Worm (Caenorhabditis elegans) whole organism, late embryonic: ENCODE data around the gene zmp-3.

Experiments
- C08G9.2 ChIP-seq: sonication (generic microtip); optimal IDR thresholded peaks from 2 replicates; lab custom pipeline; 2016; ENCODE audit warnings: mild to moderate bottlenecking, missing genetic modification characterization, moderate library complexity, missing compliant biosample characterization
- C38D4.7 ChIP-seq: fragments of 200-800 bp; sonication (Bioruptor generic); optimal IDR thresholded peaks from 2 replicates; lab custom pipeline; 2018; ENCODE audit warnings: mild to moderate bottlenecking, missing genetic modification characterization, moderate library complexity, missing compliant biosample characterization
- F13H6.1 ChIP-seq: sonication (generic microtip); optimal IDR thresholded peaks from 2 replicates; lab custom pipeline; 2016; ENCODE audit warnings: missing genetic modification characterization, missing compliant biosample characterization
- K02D7.2 ChIP-seq: sonication (generic microtip); optimal IDR thresholded peaks from 2 replicates; lab custom pipeline; 2017; ENCODE audit warnings: mild to moderate bottlenecking, missing genetic modification characterization, missing compliant biosample characterization
- K09A11.1 ChIP-seq: sonication (generic microtip); optimal IDR thresholded peaks from 2 replicates; lab custom pipeline; 2017; ENCODE audit warnings: antibody characterized with exemption, mild to moderate bottlenecking, missing genetic modification characterization, missing compliant biosample characterization; ENCODE audit not compliant: insufficient read depth
- Y22D7AL.16 ChIP-seq: sonication (generic microtip); optimal IDR thresholded peaks from 2 replicates; lab custom pipeline; 2016; ENCODE audit warnings: missing genetic modification characterization, missing compliant biosample characterization
- ahr-1 ChIP-seq: sonication (generic microtip); optimal IDR thresholded peaks from 2 replicates; lab custom pipeline; 2016; ENCODE audit warnings: missing genetic modification characterization, missing compliant biosample characterization
- ama-1 ChIP-seq: fragments of 150-350 bp; optimal IDR thresholded peaks from 2 replicates; lab custom pipeline; 2014
- ceh-18 ChIP-seq: sonication (generic microtip); optimal IDR thresholded peaks from 2 replicates; lab custom pipeline; 2016; ENCODE audit warnings: missing genetic modification characterization, missing compliant biosample characterization
- ceh-19 ChIP-seq: fragments of 200-800 bp; sonication (Bioruptor generic); optimal IDR thresholded peaks from 2 replicates; lab custom pipeline; 2018; ENCODE audit warnings: mild to moderate bottlenecking, missing genetic modification characterization, missing compliant biosample characterization
- ceh-22 ChIP-seq: sonication (generic microtip); optimal IDR thresholded peaks from 2 replicates; lab custom pipeline; 2017; ENCODE audit warnings: missing biosample characterization, missing genetic modification characterization
- ceh-24 ChIP-seq: sonication (generic microtip); optimal IDR thresholded peaks from 2 replicates; lab custom pipeline; 2016; ENCODE audit warnings: mild to moderate bottlenecking, missing genetic modification characterization, missing compliant biosample characterization
- ceh-34 ChIP-seq: sonication (generic microtip); optimal IDR thresholded peaks from 2 replicates; lab custom pipeline; 2016; ENCODE audit warnings: mild to moderate bottlenecking, missing genetic modification characterization, missing compliant biosample characterization
- ceh-45 ChIP-seq: fragments of 200-800 bp; sonication (Bioruptor generic); IDR thresholded peaks from 2 replicates; pipeline ENCODE4 v1.3.6; 2022; ENCODE audit warnings: missing genetic modification reagents, missing genetic modification characterization, missing compliant biosample characterization
- ceh-48 ChIP-seq: sonication (generic microtip); optimal IDR thresholded peaks from 2 replicates; lab custom pipeline; 2016; ENCODE audit warnings: missing genetic modification characterization, inconsistent platforms, missing compliant biosample characterization
- ceh-6 ChIP-seq: fragments of 200-800 bp; sonication (Bioruptor generic); optimal IDR thresholded peaks from 2 replicates; lab custom pipeline; 2018; ENCODE audit warnings: mild to moderate bottlenecking, missing genetic modification characterization, missing compliant biosample characterization
- che-1 ChIP-seq: sonication (generic microtip); optimal IDR thresholded peaks from 2 replicates; lab custom pipeline; 2016; ENCODE audit warnings: mild to moderate bottlenecking, missing genetic modification characterization, missing compliant biosample characterization
- elt-2 ChIP-seq: sonication (generic microtip); optimal IDR thresholded peaks from 2 replicates; lab custom pipeline; 2016; ENCODE audit warnings: missing genetic modification reagents, missing genetic modification characterization, missing compliant biosample characterization
- elt-4 ChIP-seq: sonication (generic microtip); optimal IDR thresholded peaks from 2 replicates; lab custom pipeline; 2016; ENCODE audit warnings: missing genetic modification characterization, missing compliant biosample characterization
- fax-1 ChIP-seq: sonication (generic microtip); optimal IDR thresholded peaks from 2 replicates; lab custom pipeline; 2016; ENCODE audit warnings: missing genotype, missing genetic modification characterization, missing compliant biosample characterization
- fkh-10 ChIP-seq: fragments of 150-350 bp; optimal IDR thresholded peaks from 2 replicates; lab custom pipeline; 2014; ENCODE audit warnings: missing biosample characterization, missing genetic modification reagents, missing genetic modification characterization
- hlh-15 ChIP-seq: sonication (generic microtip); optimal IDR thresholded peaks from 2 replicates; lab custom pipeline; 2016; ENCODE audit warnings: missing genetic modification characterization, missing compliant biosample characterization
- hlh-6 ChIP-seq: sonication (generic microtip); optimal IDR thresholded peaks from 2 replicates; lab custom pipeline; 2016; ENCODE audit warnings: missing genotype, missing genetic modification characterization, missing compliant biosample characterization
- lin-11 ChIP-seq: fragments of 200-800 bp; sonication (Bioruptor generic); optimal IDR thresholded peaks from 2 replicates; lab custom pipeline; 2018; ENCODE audit warnings: mild to moderate bottlenecking, missing genetic modification characterization, missing compliant biosample characterization
- madf-2 ChIP-seq: sonication (generic microtip); optimal IDR thresholded peaks from 2 replicates; lab custom pipeline; 2017; ENCODE audit warnings: missing genetic modification characterization, missing compliant biosample characterization
- mec-3 ChIP-seq: sonication (generic microtip); optimal IDR thresholded peaks from 2 replicates; lab custom pipeline; 2016; ENCODE audit warnings: borderline replicate concordance, missing genetic modification characterization, missing compliant biosample characterization
- nfya-1 ChIP-seq: sonication (generic microtip); optimal IDR thresholded peaks from 2 replicates; lab custom pipeline; 2017; ENCODE audit warnings: missing genetic modification characterization, mild to moderate bottlenecking, missing compliant biosample characterization, antibody characterized with exemption, moderate library complexity
- nhr-232 ChIP-seq: sonication (generic microtip); optimal IDR thresholded peaks from 2 replicates; lab custom pipeline; 2016; ENCODE audit warnings: missing genetic modification characterization, missing compliant biosample characterization
- pax-1 ChIP-seq: fragments of 150-350 bp; optimal IDR thresholded peaks from 2 replicates; lab custom pipeline; 2014; ENCODE audit warnings: missing biosample characterization, missing genetic modification characterization
- pha-2 ChIP-seq: sonication (generic microtip); optimal IDR thresholded peaks from 2 replicates; lab custom pipeline; 2017; ENCODE audit warnings: mild to moderate bottlenecking, missing genetic modification characterization, missing compliant biosample characterization
- pha-4 ChIP-seq: fragments of 150-350 bp; optimal IDR thresholded peaks from 2 replicates; lab custom pipeline; 2018; ENCODE audit warnings: missing biosample characterization, missing genetic modification reagents, missing genetic modification characterization
- ref-2 ChIP-seq: sonication (generic microtip); optimal IDR thresholded peaks from 2 replicates; lab custom pipeline; 2016; ENCODE audit warnings: missing genetic modification characterization, missing compliant biosample characterization
- rnt-1 ChIP-seq: sonication (generic microtip); optimal IDR thresholded peaks from 2 replicates; lab custom pipeline; 2016; ENCODE audit warnings: missing genetic modification characterization, missing compliant biosample characterization
- sdc-2 ChIP-seq: sonication (generic microtip); optimal IDR thresholded peaks from 2 replicates; lab custom pipeline; 2016; ENCODE audit warnings: missing genotype, missing genetic modification characterization, missing compliant biosample characterization
- syd-9 ChIP-seq: sonication (generic microtip); optimal IDR thresholded peaks from 2 replicates; lab custom pipeline; 2016; ENCODE audit warnings: mild to moderate bottlenecking, missing genetic modification characterization, moderate library complexity, missing compliant biosample characterization
- tbx-2 ChIP-seq: sonication (generic microtip); optimal IDR thresholded peaks from 2 replicates; lab custom pipeline; 2016; ENCODE audit warnings: missing genetic modification characterization, missing compliant biosample characterization
- ttx-3 ChIP-seq: sonication (generic microtip); optimal IDR thresholded peaks from 2 replicates; lab custom pipeline; 2016; ENCODE audit warnings: missing genetic modification reagents, missing genetic modification characterization, missing compliant biosample characterization
- unc-86 ChIP-seq: sonication (generic microtip); optimal IDR thresholded peaks from 2 replicates; lab custom pipeline; 2016; ENCODE audit warnings: missing genetic modification characterization, missing compliant biosample characterization
- zip-5 ChIP-seq: sonication (generic microtip); optimal IDR thresholded peaks from 2 replicates; lab custom pipeline; 2016; ENCODE audit warnings: missing genetic modification characterization, missing compliant biosample characterization
- ztf-16 ChIP-seq: sonication (generic microtip); optimal IDR thresholded peaks from 2 replicates; lab custom pipeline; 2017; ENCODE audit warnings: missing genetic modification characterization, missing compliant biosample characterization

zmp-3 gene

DNA sequence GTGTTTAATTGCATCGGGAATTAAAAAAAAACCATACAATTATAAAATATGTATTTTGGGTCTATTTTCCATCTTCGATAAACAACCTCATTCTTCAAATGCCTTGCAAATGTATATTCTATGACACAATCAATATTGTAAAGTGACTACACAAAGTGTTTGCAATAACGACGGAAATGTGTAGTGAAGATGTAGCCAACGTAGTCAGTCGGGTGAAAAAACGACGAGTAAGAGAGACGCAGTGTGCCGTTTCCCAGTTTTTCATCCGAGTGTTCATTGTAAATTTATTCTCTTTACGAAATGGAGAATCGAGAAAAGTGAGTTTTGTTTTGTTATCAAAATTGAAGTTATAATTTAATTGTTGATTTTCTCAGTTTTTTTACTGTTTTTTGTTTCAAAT is 17.5 kb downstream of the zmp-3 start, which contains the start of gene F37B4.15:
F37B4.15 (plus strand) TSS at position 301 of the 400 bp plus-strand sequence.
- TF ChIP-seq ttx-3 (tag; lab: Kevin White, UChicago) (no peak), syd-9 (no peak), sdc-2 (no peak), nhr-232 (tag; lab: Kevin White, UChicago) (no peak), elt-4 (no peak), fax-1 (tag; lab: Kevin White, UChicago) (no peak), ref-2 (no peak), ceh-6 (GFP tag; lab: Kevin White, UChicago) (no peak), nfya-1 (no peak), mec-3 (tag; lab: Kevin White, UChicago) (no peak), ceh-19 (GFP tag; lab: Kevin White, UChicago) (no peak)

DNA sequence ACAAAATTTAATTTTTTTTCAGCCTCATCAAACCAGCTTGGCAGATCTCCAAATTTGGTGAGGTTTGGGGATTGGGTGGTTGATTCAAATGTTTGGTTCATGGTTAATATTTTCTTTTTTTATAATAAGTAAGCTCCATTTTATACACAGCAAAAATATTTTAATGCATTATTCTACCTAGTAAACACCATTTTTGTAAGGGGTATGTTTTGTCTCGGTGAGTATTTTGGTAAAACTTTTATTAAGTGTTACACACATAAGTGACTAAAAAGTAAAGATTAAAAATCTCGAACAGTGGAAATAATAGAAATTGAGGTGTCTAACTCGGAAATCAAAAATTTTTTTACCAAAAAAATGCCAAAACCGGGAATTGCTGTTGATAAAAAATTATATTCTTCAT is 20.7 kb downstream of the zmp-3 start, which contains the start of gene srw-4:
srw-4 (minus strand) TSS at position 101 of the 400 bp plus-strand sequence.
- no peak for TF ChIP-seq ceh-22 (tag; lab: Kevin White, UChicago)
- TF ChIP-seq ceh-48: no peak
- TF ChIP-seq, all 69 proteins: peak for 0

- TF ChIP-seq C08G9.2: no peak
- no peak for TF ChIP-seq K09A11.1 (tag; lab: Kevin White, UChicago)
- no peak for TF ChIP-seq pha-2 (tag; lab: Kevin White, UChicago)
- no peak for TF ChIP-seq ama-1 (lab: Kevin White, UChicago)
- no peak for TF ChIP-seq lin-11 (tag; lab: Kevin White, UChicago)
- TF ChIP-seq zip-5 (tag; lab: Kevin White, UChicago): no peak
- no peak for TF ChIP-seq ceh-22 (tag; lab: Kevin White, UChicago)
- no peak for TF ChIP-seq unc-86
- no peak for TF ChIP-seq C38D4.7
- no peak for TF ChIP-seq ceh-18 (tag; lab: Kevin White, UChicago)
- no peak for TF ChIP-seq hlh-6 (tag; lab: Kevin White, UChicago)
- no peak for TF ChIP-seq ceh-48
- no peak for TF ChIP-seq ceh-45
- no peak for TF ChIP-seq fkh-10 (GFP tag; lab: Kevin White, UChicago)
These were observed 21.2 kb downstream of the zmp-3 start for ce11 chrV:2888265-2888664.

ce11 chrV:2884411-2884810 is 25.0 kb downstream of the zmp-3 start, which contains the start of gene sre-24:
TSS of gene sre-24 (plus strand) at chrV:2884711.
- no peak for TF ChIP-seq madf-2 (tag; lab: Kevin White, UChicago)
- no peak for TF ChIP-seq ztf-16 (tag; lab: Kevin White, UChicago)
- TF ChIP-seq ceh-19 (GFP tag; lab: Kevin White, UChicago): no peak
- no peak for TF ChIP-seq rnt-1 (tag; lab: Kevin White, UChicago)
- no peak for TF ChIP-seq ahr-1
- no peak for TF ChIP-seq sdc-2
- TF ChIP-seq che-1 (tag; lab: Kevin White, UChicago): no peak
- TF ChIP-seq ceh-6 (GFP tag; lab: Kevin White, UChicago): no peak
- no peak for TF ChIP-seq fkh-10 (GFP tag; lab: Kevin White, UChicago)
- no peak for TF ChIP-seq elt-2 (tag; lab: Kevin White, UChicago)
- TF ChIP-seq unc-86: no peak

- TF ChIP-seq K02D7.2 (tag; lab: Kevin White, UChicago) (no peak), ceh-24 (tag; lab: Kevin White, UChicago) (no peak), Y22D7AL.16 (no peak), hlh-15 (no peak), F13H6.1 (tag; lab: Kevin White, UChicago) (no peak), fkh-10 (GFP tag; lab: Kevin White, UChicago) (no peak), elt-2 (tag; lab: Kevin White, UChicago) (no peak), C08G9.2 (no peak), ceh-34 (tag; lab: Kevin White, UChicago) (no peak), pax-1 (tag; lab: Kevin White, UChicago) (no peak), tbx-2 (tag; lab: Kevin White, UChicago) (no peak), C38D4.7 (no peak), nfya-1 (no peak), pha-4 (tag; lab: Kevin White, UChicago) (no peak)
These were observed 26.3 kb downstream of the zmp-3 start for ce11 chrV:2883097-2883496.
